Fruit fly (Drosophila melanogaster) whole organism, embryonic: ENCODE measurements around the gene CG6785.

Experiments
- B-H2 ChIP-seq: fragments of 200-800 bp; sonication (Bioruptor generic); optimal IDR thresholded peaks from 2 replicates; lab custom pipeline; 2018; ENCODE audit warnings: missing biosample characterization, mild to moderate bottlenecking, missing genetic modification characterization
- Bgb ChIP-seq: fragments of 200-800 bp; sonication (Bioruptor generic); IDR thresholded peaks from 2 replicates; pipeline ENCODE4 v1.3.6; 2022; ENCODE audit warnings: missing biosample characterization, missing genetic modification characterization; ENCODE audit not compliant: partially characterized antibody
- CG10209 ChIP-seq: fragments of 200-800 bp; sonication (Bioruptor generic); optimal IDR thresholded peaks from 3 replicates; lab custom pipeline; 2017; ENCODE audit warnings: missing biosample characterization, mild to moderate bottlenecking, missing genetic modification characterization, missing genetic modification reagents
- CG11695 ChIP-seq: fragments of 200-800 bp; sonication (Bioruptor generic); IDR thresholded peaks from 3 replicates; pipeline ENCODE4 v1.3.6; 2022; ENCODE audit warnings: missing biosample characterization, missing genetic modification characterization
- CG12219 ChIP-seq: fragments of 200-800 bp; sonication (Bioruptor generic); optimal IDR thresholded peaks from 3 replicates; lab custom pipeline; 2018; ENCODE audit warnings: missing biosample characterization, mild to moderate bottlenecking, missing genetic modification characterization
- CG12659 ChIP-seq: fragments of 200-800 bp; sonication (Bioruptor generic); optimal IDR thresholded peaks from 3 replicates; lab custom pipeline; 2017; ENCODE audit warnings: mild to moderate bottlenecking, missing biosample characterization, missing genetic modification reagents, missing genetic modification characterization
- CG13287 ChIP-seq: fragments of 200-800 bp; sonication (Bioruptor generic); IDR thresholded peaks from 2 replicates; pipeline ENCODE4 v1.3.6; 2022; ENCODE audit warnings: missing biosample characterization, missing genetic modification characterization; ENCODE audit not compliant: partially characterized antibody
- CG14667 ChIP-seq: fragments of 200-800 bp; sonication (Bioruptor generic); IDR thresholded peaks from 2 replicates; pipeline ENCODE4 v1.3.6; 2022; ENCODE audit warnings: missing biosample characterization, missing genetic modification characterization
- CG14710 ChIP-seq: fragments of 200-800 bp; sonication (Bioruptor generic); optimal IDR thresholded peaks from 3 replicates; lab custom pipeline; 2019; ENCODE audit warnings: missing biosample characterization, mild to moderate bottlenecking, missing genetic modification characterization, moderate library complexity
- CG17385 ChIP-seq: fragments of 200-800 bp; sonication (Bioruptor generic); optimal IDR thresholded peaks from 3 replicates; lab custom pipeline; 2018; ENCODE audit warnings: missing biosample characterization, mild to moderate bottlenecking, missing genetic modification characterization
- CG2116 ChIP-seq: fragments of 200-800 bp; sonication (Bioruptor generic); optimal IDR thresholded peaks from 3 replicates; lab custom pipeline; 2018; ENCODE audit warnings: missing biosample characterization, mild to moderate bottlenecking, missing genetic modification characterization
- CG34224 ChIP-seq: fragments of 200-800 bp; sonication (Bioruptor generic); IDR thresholded peaks from 3 replicates; pipeline ENCODE4 v1.3.6; 2022; ENCODE audit warnings: missing biosample characterization, missing genetic modification characterization; ENCODE audit not compliant: partially characterized antibody
- CG34376 ChIP-seq: fragments of 200-800 bp; sonication (Bioruptor generic); optimal IDR thresholded peaks from 2 replicates; lab custom pipeline; 2018; ENCODE audit warnings: missing biosample characterization, mild to moderate bottlenecking, missing genetic modification characterization
- CG3995 ChIP-seq: fragments of 200-800 bp; sonication (Bioruptor generic); optimal IDR thresholded peaks from 3 replicates; lab custom pipeline; 2016; ENCODE audit warnings: missing biosample characterization, missing genetic modification characterization
- CG4328 ChIP-seq: fragments of 200-800 bp; sonication (Bioruptor generic); optimal IDR thresholded peaks from 3 replicates; lab custom pipeline; 2017; ENCODE audit warnings: missing biosample characterization, missing genetic modification reagents, missing genetic modification characterization
- CG7556 ChIP-seq: fragments of 200-800 bp; sonication (Bioruptor generic); optimal IDR thresholded peaks from 2 replicates; lab custom pipeline; 2017; ENCODE audit warnings: missing biosample characterization, mild to moderate bottlenecking, missing genetic modification characterization
- CG7928 ChIP-seq: fragments of 200-800 bp; sonication (Bioruptor generic); optimal IDR thresholded peaks from 2 replicates; lab custom pipeline; 2017; ENCODE audit warnings: missing biosample characterization, mild to moderate bottlenecking, missing genetic modification characterization
- CG8290 ChIP-seq, 3 experiments: fragments of 200-800 bp; sonication (Bioruptor generic); optimal IDR thresholded peaks; 2 replicates each; lab custom pipeline; 2016 to 2019; ENCODE audit warnings: missing biosample characterization in 3 of 3, missing genetic modification characterization in 3 of 3, mild to moderate bottlenecking in 2 of 3, moderate library complexity in 1 of 3
- CG8478 ChIP-seq: fragments of >200 bp; optimal IDR thresholded peaks from 2 replicates; lab custom pipeline; 2018
- Dll ChIP-seq: fragments of 200-800 bp; sonication (Bioruptor generic); IDR thresholded peaks from 4 replicates; pipeline ENCODE4 v1.3.6; 2022; ENCODE audit warnings: missing biosample characterization, missing genetic modification characterization; ENCODE audit not compliant: partially characterized antibody
- Doc3 ChIP-seq: fragments of 200-800 bp; sonication (Bioruptor generic); IDR thresholded peaks from 3 replicates; pipeline ENCODE4 v1.3.6; 2022; ENCODE audit warnings: missing biosample characterization, missing genetic modification characterization; ENCODE audit not compliant: partially characterized antibody
- Dref ChIP-seq: fragments of 200-800 bp; sonication (Bioruptor generic); IDR thresholded peaks from 2 replicates; pipeline ENCODE4 v1.3.6; 2022; ENCODE audit warnings: missing biosample characterization, missing genetic modification characterization
- HmgZ ChIP-seq: fragments of 200-800 bp; sonication (Bioruptor generic); optimal IDR thresholded peaks from 2 replicates; lab custom pipeline; 2018; ENCODE audit warnings: missing biosample characterization, mild to moderate bottlenecking, missing genetic modification characterization
- Hr51 ChIP-seq, 2 experiments: fragments of 200-800 bp; sonication (Bioruptor generic); optimal IDR thresholded peaks; 2 replicates in 1 of 2; 3 replicates in 1 of 2; lab custom pipeline; 2016 to 2018; ENCODE audit warnings: missing biosample characterization in 2 of 2, missing genetic modification characterization in 2 of 2, mild to moderate bottlenecking in 1 of 2, moderate library complexity in 1 of 2
- MBD-R2 ChIP-seq: fragments of 200-800 bp; sonication (Bioruptor generic); IDR thresholded peaks from 2 replicates; pipeline ENCODE4 v1.3.6; 2022; ENCODE audit warnings: missing biosample characterization, missing genetic modification characterization
- Opbp ChIP-seq: fragments of 200-800 bp; sonication (Bioruptor generic); IDR thresholded peaks from 3 replicates; pipeline ENCODE4 v1.3.6; 2022; ENCODE audit warnings: missing biosample characterization, missing genetic modification characterization; ENCODE audit not compliant: partially characterized antibody
- Pdp1 ChIP-seq, 2 experiments: fragments of 200-800 bp; sonication (Bioruptor generic); optimal IDR thresholded peaks; 3 replicates each; lab custom pipeline; 2016; ENCODE audit warnings: missing biosample characterization in 2 of 2, missing genetic modification characterization in 2 of 2, mild to moderate bottlenecking in 1 of 2, moderate library complexity in 1 of 2
- Scr ChIP-seq: fragments of 200-800 bp; sonication (Bioruptor generic); IDR thresholded peaks from 2 replicates; pipeline ENCODE4 v1.3.6; 2022; ENCODE audit warnings: missing biosample characterization, missing genetic modification characterization; ENCODE audit not compliant: partially characterized antibody
- Sry-δ ChIP-seq: fragments of 200-800 bp; sonication (Bioruptor generic); optimal IDR thresholded peaks from 2 replicates; lab custom pipeline; 2016; ENCODE audit warnings: missing biosample characterization, missing genetic modification characterization
- YL-1 ChIP-seq: fragments of 200-800 bp; sonication (Bioruptor generic); optimal IDR thresholded peaks from 3 replicates; lab custom pipeline; 2017; ENCODE audit warnings: missing biosample characterization, mild to moderate bottlenecking, missing genetic modification characterization
- abd-A ChIP-seq: fragments of 200-800 bp; sonication (Bioruptor generic); optimal IDR thresholded peaks from 3 replicates; lab custom pipeline; 2019; ENCODE audit warnings: missing biosample characterization, mild to moderate bottlenecking, missing genetic modification characterization, moderate library complexity
- amos ChIP-seq: fragments of 200-800 bp; sonication (Bioruptor generic); IDR thresholded peaks from 2 replicates; pipeline ENCODE4 v1.3.6; 2022; ENCODE audit warnings: missing biosample characterization, missing genetic modification characterization; ENCODE audit not compliant: partially characterized antibody
- ap ChIP-seq: fragments of 200-800 bp; sonication (Bioruptor generic); IDR thresholded peaks from 2 replicates; pipeline ENCODE4 v1.3.6; 2022; ENCODE audit warnings: missing biosample characterization, missing genetic modification characterization
- bbx ChIP-seq: fragments of 200-800 bp; sonication (Bioruptor generic); IDR thresholded peaks from 2 replicates; pipeline ENCODE4 v1.3.6; 2022; ENCODE audit warnings: missing biosample characterization, missing genetic modification characterization; ENCODE audit not compliant: partially characterized antibody
- bigmax ChIP-seq: fragments of 200-800 bp; sonication (Bioruptor generic); optimal IDR thresholded peaks from 2 replicates; lab custom pipeline; 2018; ENCODE audit warnings: missing biosample characterization, mild to moderate bottlenecking, missing genetic modification characterization
- crp ChIP-seq, 2 experiments: fragments of 200-800 bp; sonication (Bioruptor generic); optimal IDR thresholded peaks; 2 replicates in 1 of 2; 3 replicates in 1 of 2; lab custom pipeline; 2017; ENCODE audit warnings: missing biosample characterization in 2 of 2, missing genetic modification characterization in 2 of 2, mild to moderate bottlenecking in 1 of 2, moderate library complexity in 1 of 2
- ftz-f1 ChIP-seq: fragments of 200-800 bp; sonication (Bioruptor generic); optimal IDR thresholded peaks from 2 replicates; lab custom pipeline; 2016; ENCODE audit warnings: missing biosample characterization, missing genetic modification characterization
- nerfin-2 ChIP-seq: fragments of 200-800 bp; sonication (Bioruptor generic); IDR thresholded peaks from 2 replicates; pipeline ENCODE4 v1.3.6; 2022; ENCODE audit warnings: missing biosample characterization, missing genetic modification characterization; ENCODE audit not compliant: partially characterized antibody
- nmo ChIP-seq: fragments of 200-800 bp; sonication (Bioruptor generic); optimal IDR thresholded peaks from 2 replicates; lab custom pipeline; 2018; ENCODE audit warnings: missing biosample characterization, mild to moderate bottlenecking, missing genetic modification characterization, moderate library complexity
- pan ChIP-seq, 4 experiments: fragments of >200 bp in 3 of 4; fragments of 200-800 bp in 1 of 4; sonication (Bioruptor generic) in 1 of 4; optimal IDR thresholded peaks in 3 of 4; IDR thresholded peaks in 1 of 4; 2 replicates each; pipeline versions ENCODE4 v1.3.6 to Lab custom; 2017 to 2022; ENCODE audit warnings: missing biosample characterization in 2 of 4, missing genetic modification characterization in 2 of 4, mixed read lengths in 1 of 4
- salm ChIP-seq: fragments of 200-800 bp; sonication (Bioruptor generic); optimal IDR thresholded peaks from 2 replicates; lab custom pipeline; 2018; ENCODE audit warnings: missing biosample characterization, mild to moderate bottlenecking, missing genetic modification characterization
- sima ChIP-seq: fragments of 200-800 bp; sonication (Bioruptor generic); optimal IDR thresholded peaks from 2 replicates; lab custom pipeline; 2016; ENCODE audit warnings: missing biosample characterization, missing genetic modification characterization
- toy ChIP-seq: fragments of 200-800 bp; sonication (Bioruptor generic); IDR thresholded peaks from 2 replicates; pipeline ENCODE4 v1.3.6; 2022; ENCODE audit warnings: missing biosample characterization, missing genetic modification characterization
- tx ChIP-seq: fragments of 200-800 bp; sonication (Bioruptor generic); optimal IDR thresholded peaks from 2 replicates; lab custom pipeline; 2016; ENCODE audit warnings: missing biosample characterization, missing genetic modification characterization
- unc-4 ChIP-seq: fragments of 200-800 bp; sonication (Bioruptor generic); IDR thresholded peaks from 2 replicates; pipeline ENCODE4 v1.3.6; 2022; ENCODE audit warnings: missing biosample characterization, missing genetic modification characterization; ENCODE audit not compliant: partially characterized antibody
- yki ChIP-seq: fragments of >200 bp; optimal IDR thresholded peaks from 3 replicates; lab custom pipeline; 2018

The CG6785 gene

DNA sequence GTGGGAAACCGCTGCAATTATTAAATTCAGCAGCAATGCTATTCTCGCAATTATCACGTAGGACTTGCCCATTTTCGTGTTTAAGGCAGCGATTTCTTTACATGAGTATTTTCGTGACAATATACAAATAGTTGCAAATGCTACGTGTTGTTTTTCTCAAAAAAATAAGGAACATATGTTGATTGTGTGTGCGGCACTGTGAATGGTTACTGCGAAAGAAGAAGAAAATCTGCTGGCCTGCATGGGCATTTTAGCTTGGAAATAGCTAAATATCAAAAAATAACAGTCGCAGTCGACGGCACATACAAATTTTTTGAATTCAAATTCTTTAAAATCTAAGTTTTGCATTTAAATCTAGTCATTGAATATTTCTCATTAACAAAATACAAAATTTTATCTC lies 4.5 kb downstream of the CG6785 start, which contains the start of gene CG6766 (continued):
- TF ChIP-seq ap (GFP tag; lab: Robert Waterston, UW) (no peak), ftz-f1 (GFP tag; lab: Kevin White, UChicago) (no peak), CG10209 (GFP tag; lab: Kevin White, UChicago) (no peak), B-H2 (GFP tag; lab: Kevin White, UChicago) (peak; percentile 34), unc-4 (GFP tag; lab: Robert Waterston, UW) (no peak), CG2116 (GFP tag; lab: Kevin White, UChicago) (peak; percentile 32), pan (optimal IDR thresholded peaks at IDR 0.05; lab: Kevin White, UChicago) (no peak), pan (GFP tag; optimal IDR thresholded peaks at IDR 0.05 in 1 of 2, IDR thresholded peaks at IDR 0.05 in 1 of 2) (no peak), MBD-R2 (GFP tag; lab: Robert Waterston, UW) (peak; percentile 96), CG34376 (GFP tag; lab: Kevin White, UChicago) (peak; percentile 9), abd-A (tag; lab: Kevin White, UChicago) (no peak), Sry-δ (GFP tag; lab: Kevin White, UChicago) (peak; percentile 35), CG12659 (peak; percentile 31), nmo (GFP tag; lab: Kevin White, UChicago) (peak; percentile 52), CG13287 (GFP tag; lab: Robert Waterston, UW) (peak; percentile 48; the same call in 1 of the 2 replicates), CG3995 (peak; percentile 2), Dll (GFP tag; lab: Robert Waterston, UW) (peak; percentile 29; the same call in 1 of the 4 replicates), CG11695 (GFP tag; lab: Robert Waterston, UW) (no peak), HmgZ (tag; lab: Kevin White, UChicago) (peak; percentile 64), CG7928 (GFP tag; lab: Kevin White, UChicago) (no peak), Scr (peak; percentile 36; the same call in 1 of the 2 replicates)

DNA sequence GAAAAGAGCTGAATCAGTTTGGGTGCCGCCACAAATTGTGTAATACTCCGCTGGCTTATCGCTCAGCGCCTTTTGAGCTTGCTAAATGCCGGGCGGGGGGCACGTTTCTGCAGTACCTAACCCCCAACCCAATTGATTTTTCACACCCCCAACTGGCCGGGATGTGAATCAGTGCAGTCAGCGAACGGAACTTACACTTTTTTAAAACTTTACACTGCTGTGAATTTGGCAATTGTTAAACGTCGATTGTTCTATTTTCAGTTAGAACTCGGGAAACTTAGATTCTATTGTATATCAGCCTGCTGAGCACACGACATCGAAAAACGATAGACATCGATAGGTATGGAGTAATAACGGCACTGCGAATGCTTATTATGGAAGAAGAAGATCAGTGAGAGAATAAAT lies 6.8 kb downstream of the CG6785 start, which contains the start of gene Tom70:
Gene Tom70 (minus strand): TSS at position 335 of the 405 bp plus-strand sequence.
- TF ChIP-seq Scr: peak; percentile 58
- peak; percentile 16 for TF ChIP-seq CG14710
- TF ChIP-seq sima (GFP tag; lab: Kevin White, UChicago): no peak
- no peak for TF ChIP-seq nerfin-2
- TF ChIP-seq CG4328: no peak
- TF ChIP-seq Pdp1 (GFP tag; optimal IDR thresholded peaks at IDR 0.05; lab: Kevin White, UChicago): peak in 1 of 2 experiments; percentile 94
- TF ChIP-seq Dref (GFP tag; lab: Robert Waterston, UW): peak; percentile 73
- TF ChIP-seq CG8478 (lab: Kevin White, UChicago): no peak
- no peak for TF ChIP-seq toy
- no peak for TF ChIP-seq Hr51 (GFP tag; optimal IDR thresholded peaks at IDR 0.05; lab: Kevin White, UChicago)
- TF ChIP-seq CG17385 (GFP tag; lab: Kevin White, UChicago): peak; percentile 96
- peak; percentile 76 for TF ChIP-seq MBD-R2 (GFP tag; lab: Robert Waterston, UW)
- TF ChIP-seq Doc3 (GFP tag; lab: Robert Waterston, UW): peak; percentile 44; the same call in 1 of the 3 replicates
- peak; percentile 67 for TF ChIP-seq CG34224 (GFP tag; lab: Robert Waterston, UW)
- TF ChIP-seq yki (lab: Kevin White, UChicago): no peak
- TF ChIP-seq amos (GFP tag; lab: Robert Waterston, UW): peak; percentile 54; the same call in 1 of the 2 replicates
- no peak for TF ChIP-seq CG12219 (GFP tag; lab: Kevin White, UChicago)
- no peak for TF ChIP-seq tx
- peak; percentile 61 for TF ChIP-seq Bgb (GFP tag; lab: Robert Waterston, UW)
- TF ChIP-seq CG14667 (GFP tag; lab: Robert Waterston, UW): no peak
- TF ChIP-seq Dll (GFP tag; lab: Robert Waterston, UW): peak; percentile 63; the same call in 3 of the 4 replicates
- peak; percentile 68 for TF ChIP-seq bbx
- no peak for TF ChIP-seq CG7556 (GFP tag; lab: Kevin White, UChicago)
- peak; percentile 95 for TF ChIP-seq bigmax (GFP tag; lab: Kevin White, UChicago)
- peak in 1 of 2 experiments; percentile 67 for TF ChIP-seq crp (GFP tag; optimal IDR thresholded peaks at IDR 0.05; lab: Kevin White, UChicago)
- peak; percentile 58; the same call in 1 of the 2 replicates for TF ChIP-seq unc-4 (GFP tag; lab: Robert Waterston, UW)
- TF ChIP-seq Opbp (GFP tag; lab: Robert Waterston, UW): 0 out of 3 replicates have a peak, but pooled peaks have one; percentile 30
- no peak for TF ChIP-seq CG8290 (GFP tag; optimal IDR thresholded peaks at IDR 0.05; lab: Kevin White, UChicago)
- TF ChIP-seq CG8290 (tag; optimal IDR thresholded peaks at IDR 0.05; lab: Kevin White, UChicago): no peak
- TF ChIP-seq YL-1 (GFP tag; lab: Kevin White, UChicago): peak; percentile 72
- no peak for TF ChIP-seq salm
